Fruit fly (Drosophila melanogaster): ENCODE measurements around the gene CG32473.

The CG32473 gene

DNA sequence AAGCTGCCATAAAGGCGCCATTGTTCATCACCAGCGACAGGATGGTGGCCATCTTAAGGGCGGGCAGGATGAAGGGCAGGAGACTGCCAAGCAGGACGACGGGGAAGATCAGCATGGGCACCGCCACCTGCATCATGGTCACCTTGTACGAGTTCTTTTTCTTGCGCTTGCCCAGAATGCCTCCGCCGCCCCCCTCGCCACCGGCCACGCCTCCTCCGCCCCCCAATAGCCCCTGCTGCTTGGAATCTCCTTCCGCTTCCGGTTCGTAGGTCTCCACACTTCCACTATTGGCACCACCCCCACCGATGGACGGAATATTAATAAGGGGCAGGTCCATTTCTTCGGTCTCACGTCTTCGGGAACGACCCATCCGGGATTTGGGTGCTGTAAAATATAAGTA, 17.3 kb upstream of the CG32473 start:
- TF ChIP-seq psq (optimal IDR thresholded peaks at IDR 0.05) (no peak), ttk (optimal IDR thresholded peaks at IDR 0.05) (no peak), Myc (optimal IDR thresholded peaks at IDR 0.05) (no peak), Sin3A (optimal IDR thresholded peaks at IDR 0.05) (no peak), insv (optimal IDR thresholded peaks at IDR 0.05) (no peak), h (optimal IDR thresholded peaks at IDR 0.05) (no peak)

DNA sequence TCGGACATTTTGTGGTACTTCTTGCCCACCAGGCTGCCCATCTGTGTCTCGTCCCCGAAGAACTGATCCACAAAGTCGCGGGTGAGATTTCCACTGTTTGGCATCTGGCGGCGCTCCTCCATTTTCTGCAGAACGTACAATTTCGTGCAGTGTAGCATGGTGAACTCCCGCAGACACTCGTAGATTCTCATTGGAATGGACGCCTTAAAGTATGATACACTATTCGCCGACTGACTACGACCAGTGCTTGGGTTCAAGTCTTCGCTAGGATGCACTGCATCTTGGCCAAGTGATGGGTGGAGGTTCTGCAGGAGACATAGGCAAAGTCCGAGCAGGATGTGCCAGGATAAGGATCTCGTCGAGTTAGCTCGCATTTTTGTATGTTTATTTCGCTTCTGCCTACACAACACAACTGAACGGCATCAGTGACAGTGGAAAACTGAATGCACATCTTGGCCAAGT, 16.3 kb upstream of the CG32473 start, which contains the start of gene CG15888:
Gene CG15888, minus strand, starts transcription at position 412 of the 462 bp plus-strand sequence.
- TF ChIP-seq Sin3A (optimal IDR thresholded peaks at IDR 0.05) (no peak), ttk (optimal IDR thresholded peaks at IDR 0.05) (no peak)

DNA sequence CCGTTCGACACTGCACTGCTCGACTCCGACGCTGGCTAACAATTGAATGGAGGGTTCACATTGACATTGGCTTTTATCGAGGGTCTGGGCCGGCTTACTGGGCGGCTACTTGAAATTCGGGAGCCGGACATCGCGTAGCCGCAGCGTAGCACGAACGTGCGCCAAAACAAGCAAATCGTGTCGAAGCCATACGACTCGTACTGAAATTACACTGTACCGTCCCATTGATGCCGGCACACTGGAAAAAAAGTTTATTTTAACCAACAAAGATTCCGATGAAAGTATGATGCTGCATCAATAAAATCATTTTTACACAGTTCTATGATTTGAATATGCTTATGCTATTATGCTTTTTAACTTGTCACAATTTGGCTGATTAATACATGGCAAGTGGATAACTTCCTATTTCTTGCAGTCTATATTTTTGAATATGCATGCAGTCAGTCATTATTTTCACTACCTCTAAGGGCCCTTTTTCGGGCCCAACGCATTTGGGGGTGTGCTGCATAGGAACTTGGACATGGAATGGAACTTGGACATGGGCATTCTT, 13.6 kb upstream of the CG32473 start, which contains the start of gene apn:
Gene apn, minus strand, starts transcription at position 51 of the 550 bp plus-strand sequence.
- no peak for TF ChIP-seq h (optimal IDR thresholded peaks at IDR 0.05)
- TF ChIP-seq Sin3A (optimal IDR thresholded peaks at IDR 0.05), result no peak
- TF ChIP-seq insv (optimal IDR thresholded peaks at IDR 0.05), result no peak
- TF ChIP-seq ttk (optimal IDR thresholded peaks at IDR 0.05), result no peak
- TF ChIP-seq Myc (optimal IDR thresholded peaks at IDR 0.05), result no peak
- no peak for TF ChIP-seq psq (optimal IDR thresholded peaks at IDR 0.05)

DNA sequence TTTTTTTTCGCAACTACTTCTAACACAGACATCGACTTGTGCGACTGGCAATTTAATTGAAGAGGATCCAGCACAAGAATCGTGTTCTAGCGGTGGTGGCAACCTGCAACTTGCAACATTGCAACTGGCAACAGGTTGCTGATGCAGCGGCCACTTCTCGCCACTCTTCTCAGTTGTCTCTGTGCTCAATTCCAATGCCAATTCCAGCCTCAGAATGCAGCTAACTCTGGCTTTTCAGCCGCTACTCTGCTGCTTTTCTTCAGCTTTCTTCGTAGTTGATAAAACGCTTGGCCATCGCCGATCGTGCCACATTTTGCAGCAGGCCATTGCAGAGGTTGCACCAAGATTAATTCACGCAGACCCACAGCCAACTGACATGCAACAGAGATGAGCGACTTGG, 12.1 kb upstream of the CG32473 start, which contains the start of gene Osi22:
Gene Osi22, plus strand, starts transcription at position 301 of the 400 bp plus-strand sequence.
- TF ChIP-seq Myc (optimal IDR thresholded peaks at IDR 0.05), result no peak
- no peak for TF ChIP-seq psq (optimal IDR thresholded peaks at IDR 0.05)
- no peak for TF ChIP-seq insv (optimal IDR thresholded peaks at IDR 0.05)
- TF ChIP-seq h (optimal IDR thresholded peaks at IDR 0.05), result no peak
- no peak for TF ChIP-seq ttk (optimal IDR thresholded peaks at IDR 0.05)
- TF ChIP-seq Sin3A (optimal IDR thresholded peaks at IDR 0.05), result no peak

DNA sequence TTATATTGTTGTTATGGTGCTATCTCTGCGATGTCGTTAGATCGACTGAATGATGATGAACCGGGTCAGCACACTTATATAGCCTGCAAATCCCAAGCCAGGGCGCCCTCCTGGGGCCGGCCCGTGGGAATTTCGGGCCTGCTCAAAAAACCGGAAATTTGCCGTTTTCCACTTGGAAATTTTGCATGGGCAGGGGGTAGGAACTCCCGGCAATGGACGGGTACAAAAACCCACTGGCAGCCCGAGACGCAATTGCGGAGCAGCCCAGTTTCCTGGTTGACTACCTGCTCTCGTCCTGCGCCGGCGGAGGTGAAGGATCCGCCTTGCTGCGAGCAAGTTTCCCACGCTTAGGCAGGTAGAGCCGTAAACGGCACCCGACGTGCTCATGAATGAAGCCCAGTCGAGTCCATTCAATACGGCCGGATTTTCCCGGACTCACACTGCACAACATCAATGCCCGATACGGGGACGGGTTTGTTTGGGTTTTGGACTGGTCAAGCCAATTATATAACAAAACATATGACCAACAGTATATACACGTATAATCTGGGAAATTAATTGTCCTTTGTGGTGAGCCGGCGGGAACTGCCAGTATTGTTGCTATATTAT, 9.2 kb upstream of the CG32473 start, which contains the start of gene wntD:
Gene wntD, minus strand, starts transcription at position 51 of the 609 bp plus-strand sequence.
- TF ChIP-seq h (optimal IDR thresholded peaks at IDR 0.05), result no peak

DNA sequence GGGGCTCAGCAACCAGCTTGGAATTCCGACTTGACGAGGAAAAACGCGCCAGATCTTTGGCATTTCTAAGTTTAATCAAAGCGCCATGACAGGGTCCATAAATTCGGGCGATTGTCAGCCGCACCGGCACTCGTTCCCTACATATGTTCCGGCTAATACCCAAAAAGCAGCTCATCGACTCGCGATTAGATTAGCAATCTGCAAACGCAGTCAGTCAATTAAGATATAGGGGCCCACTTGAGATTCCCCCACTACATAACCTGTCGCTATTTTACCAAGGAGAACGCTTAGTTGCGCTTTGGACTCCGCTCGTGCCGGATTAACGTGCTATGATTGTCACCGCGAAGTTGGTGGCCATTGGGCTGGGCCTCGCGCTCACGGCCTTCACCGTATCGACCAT, 8.0 kb upstream of the CG32473 start, which contains the start of gene CG8773:
Gene CG8773, plus strand, starts transcription at position 288 of the 400 bp plus-strand sequence.
- TF ChIP-seq ttk (optimal IDR thresholded peaks at IDR 0.05) (no peak), Myc (optimal IDR thresholded peaks at IDR 0.05) (no peak), h (optimal IDR thresholded peaks at IDR 0.05) (no peak), Sin3A (optimal IDR thresholded peaks at IDR 0.05) (no peak)

DNA sequence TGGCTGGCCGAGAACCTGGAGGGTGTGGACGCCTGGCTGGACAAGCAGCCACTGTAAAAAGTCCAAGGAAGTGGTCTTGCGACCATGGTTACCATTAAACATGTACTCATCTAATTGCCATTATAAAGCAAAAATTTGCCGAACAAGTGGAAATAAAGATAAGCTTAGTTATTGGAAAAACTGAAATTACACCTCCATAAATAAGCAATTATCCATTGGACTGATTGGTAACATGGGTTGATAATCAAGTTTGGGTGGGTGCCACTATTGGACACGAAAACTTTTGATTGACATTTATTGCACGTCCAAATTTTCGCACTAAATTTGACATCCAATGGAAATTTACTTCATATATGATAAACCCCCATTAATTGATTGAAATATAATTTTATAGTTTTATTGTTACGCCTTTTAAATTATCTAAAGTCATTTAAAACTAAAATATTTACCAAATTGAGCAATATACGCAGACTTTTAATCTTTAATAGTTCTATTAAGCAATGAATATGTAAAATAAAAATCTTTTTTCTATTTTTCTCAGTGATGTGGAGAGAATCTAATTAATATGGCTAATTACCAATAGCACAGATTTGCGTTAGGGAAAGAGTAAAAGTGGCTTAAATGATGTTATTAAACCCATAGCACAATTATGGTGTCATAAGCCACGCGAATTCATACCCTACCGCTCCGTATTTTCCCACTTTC, 4.2 kb upstream of the CG32473 start, which contains the start of gene CG8774:
Gene CG8774, plus strand, starts transcription at position 655 of the 705 bp plus-strand sequence.
- TF ChIP-seq h (optimal IDR thresholded peaks at IDR 0.05) (no peak), psq (optimal IDR thresholded peaks at IDR 0.05) (no peak), insv (optimal IDR thresholded peaks at IDR 0.05) (no peak), Myc (optimal IDR thresholded peaks at IDR 0.05) (no peak), Sin3A (optimal IDR thresholded peaks at IDR 0.05) (no peak), ttk (optimal IDR thresholded peaks at IDR 0.05) (no peak)

DNA sequence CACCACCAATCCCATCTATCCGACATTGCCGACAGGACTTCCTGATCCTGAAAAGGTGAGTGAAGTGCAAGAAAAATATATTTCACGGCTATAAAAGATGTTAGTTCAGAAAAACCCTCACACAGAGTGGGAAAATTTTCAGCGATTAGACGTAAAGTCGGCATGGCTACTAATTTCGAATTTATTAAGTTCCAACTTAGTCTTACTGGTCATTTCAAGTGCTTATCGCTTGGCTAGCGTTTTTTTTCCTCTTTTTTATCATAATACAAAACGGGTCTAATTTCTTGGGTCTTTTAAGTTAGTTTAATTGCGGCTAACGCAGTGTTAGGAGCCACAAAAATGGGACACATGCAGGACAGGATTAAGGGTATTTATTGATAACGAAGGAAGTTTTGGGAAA, 678 bp downstream of the CG32473 start, which contains the start of gene CG43208:
Gene CG43208, plus strand, starts transcription at position 301 of the 400 bp plus-strand sequence.
- TF ChIP-seq ttk (optimal IDR thresholded peaks at IDR 0.05) (no peak), Myc (optimal IDR thresholded peaks at IDR 0.05) (no peak), Sin3A (optimal IDR thresholded peaks at IDR 0.05) (no peak), h (optimal IDR thresholded peaks at IDR 0.05) (no peak), psq (optimal IDR thresholded peaks at IDR 0.05) (no peak), insv (optimal IDR thresholded peaks at IDR 0.05) (no peak)

DNA sequence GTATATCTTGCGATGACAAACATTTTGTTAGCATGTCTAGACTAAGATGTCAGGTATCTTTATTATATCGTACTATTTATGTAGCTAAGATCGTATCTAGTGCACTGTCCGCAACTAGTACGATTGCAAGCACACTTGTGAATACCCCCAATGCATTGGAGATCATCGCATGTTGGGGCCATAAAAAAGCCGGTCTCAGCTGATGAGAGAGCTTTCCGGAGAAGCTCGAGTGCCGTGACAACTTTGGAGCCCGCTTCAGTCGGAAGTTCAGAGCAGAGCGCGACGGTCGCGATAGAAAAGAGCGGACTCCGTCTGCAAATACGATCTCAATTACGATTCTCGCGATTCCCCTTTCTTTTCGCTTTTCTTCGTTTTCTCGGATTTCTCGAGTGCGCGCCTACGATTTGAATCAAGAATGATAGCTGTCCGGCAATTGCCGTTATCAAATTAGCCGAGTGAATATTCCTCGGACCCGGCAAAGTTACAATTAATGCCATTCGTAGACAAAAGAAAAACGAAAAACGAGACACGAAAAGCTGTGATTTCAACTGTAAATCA, 2.1 kb downstream of the CG32473 start:
- TF ChIP-seq ttk (optimal IDR thresholded peaks at IDR 0.05) (no peak), h (optimal IDR thresholded peaks at IDR 0.05) (no peak), Myc (optimal IDR thresholded peaks at IDR 0.05) (no peak), insv (optimal IDR thresholded peaks at IDR 0.05) (no peak), psq (optimal IDR thresholded peaks at IDR 0.05) (no peak), Sin3A (optimal IDR thresholded peaks at IDR 0.05) (no peak)

DNA sequence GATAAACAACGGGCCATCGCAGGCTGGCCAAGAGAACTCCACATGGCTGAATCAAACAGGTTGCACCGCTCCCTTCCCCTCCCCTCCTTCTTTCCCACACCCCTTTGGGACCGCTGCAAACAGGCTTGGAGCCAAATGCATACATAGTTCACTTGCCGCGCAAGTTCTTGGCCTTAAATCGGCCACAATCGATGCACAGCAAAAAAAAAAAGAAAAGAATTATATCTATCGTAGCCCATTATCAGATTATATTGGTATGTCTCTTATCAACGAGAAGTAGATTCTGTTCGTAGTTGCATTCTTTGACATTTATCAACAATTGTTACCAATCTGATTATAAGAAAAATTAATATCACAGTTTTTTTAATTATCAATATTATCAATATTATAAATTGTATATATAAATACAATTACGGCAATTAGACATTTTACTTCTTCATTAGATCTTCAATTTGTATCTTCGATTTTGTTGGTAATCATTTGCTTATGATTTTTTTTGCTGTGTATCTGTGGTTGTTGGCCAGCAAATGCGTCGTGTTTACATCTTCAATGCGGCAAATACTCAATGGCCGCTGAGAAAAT, 3.0 kb downstream of the CG32473 start:
- TF ChIP-seq ttk (optimal IDR thresholded peaks at IDR 0.05), result no peak
- TF ChIP-seq insv (optimal IDR thresholded peaks at IDR 0.05), result no peak

DNA sequence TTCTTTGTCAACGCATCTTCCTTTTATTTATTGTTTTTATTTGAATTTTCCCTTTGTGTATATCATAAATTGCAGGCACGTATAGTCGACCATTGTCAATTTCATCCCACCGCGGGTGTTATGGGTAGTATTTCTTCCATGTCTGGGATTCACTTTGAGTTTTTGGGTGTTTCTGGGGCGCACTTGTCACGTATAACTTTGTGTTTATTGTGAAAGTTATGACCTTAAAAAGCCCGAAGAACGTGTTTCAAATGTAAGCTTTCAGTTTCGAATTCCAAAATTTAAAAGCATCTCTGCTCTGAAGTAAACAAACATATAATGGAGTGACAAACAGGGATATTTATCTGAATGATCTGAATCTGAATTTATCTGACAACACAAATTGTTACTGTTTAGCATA, 4.1 kb downstream of the CG32473 start:
- TF ChIP-seq h (optimal IDR thresholded peaks at IDR 0.05) (no peak), ttk (optimal IDR thresholded peaks at IDR 0.05) (no peak), Myc (optimal IDR thresholded peaks at IDR 0.05) (no peak)

DNA sequence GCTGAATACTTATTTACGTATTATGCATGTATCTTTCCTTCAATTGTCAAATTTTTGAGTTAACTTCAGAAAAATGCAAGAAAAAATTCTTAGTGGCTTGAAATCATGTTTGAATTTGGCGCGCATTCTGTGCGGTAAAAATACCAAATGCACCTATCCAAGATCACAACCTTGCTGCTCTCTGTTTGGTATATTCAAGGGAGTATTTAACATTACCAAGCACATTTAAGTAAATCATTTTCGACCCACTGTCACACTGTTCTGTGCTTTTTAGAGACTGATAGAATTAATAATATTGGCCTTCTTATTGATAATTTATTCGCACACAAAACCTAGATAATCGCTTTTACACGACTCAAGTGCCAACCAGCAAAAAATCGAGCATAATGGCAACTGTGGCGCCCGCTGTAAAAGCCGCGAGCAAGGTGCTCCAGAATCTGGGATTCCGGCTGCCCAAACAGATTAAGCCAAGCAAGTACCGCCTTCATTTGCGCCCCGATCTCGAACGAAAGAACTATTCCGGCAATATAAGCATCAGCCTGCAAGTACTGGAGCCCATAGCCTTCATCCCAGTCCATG, 6.8 kb downstream of the CG32473 start:
- TF ChIP-seq insv (optimal IDR thresholded peaks at IDR 0.05) (no peak), h (optimal IDR thresholded peaks at IDR 0.05) (no peak), psq (optimal IDR thresholded peaks at IDR 0.05) (no peak), Myc (optimal IDR thresholded peaks at IDR 0.05) (no peak), Sin3A (optimal IDR thresholded peaks at IDR 0.05) (no peak), ttk (optimal IDR thresholded peaks at IDR 0.05) (no peak)
